Worm (Caenorhabditis elegans) whole organism, early embryonic: Measurements from ENCODE around the gene nlp-76.

Experiments used
- F13C5.2 ChIP-seq: sonication (generic microtip); optimal IDR thresholded peaks from 2 replicates; lab custom pipeline; 2017; ENCODE audit warnings: mild to moderate bottlenecking, missing genetic modification characterization, inconsistent platforms, missing compliant biosample characterization
- ama-1 ChIP-seq: fragments of 150-350 bp; optimal IDR thresholded peaks from 2 replicates; lab custom pipeline; 2014
- ceh-13 ChIP-seq: fragments of 200-800 bp; sonication (Bioruptor generic); optimal IDR thresholded peaks from 2 replicates; lab custom pipeline; 2018; ENCODE audit warnings: mild to moderate bottlenecking, missing genetic modification characterization, missing compliant biosample characterization
- ceh-36 ChIP-seq: sonication (generic microtip); optimal IDR thresholded peaks from 2 replicates; lab custom pipeline; 2016; ENCODE audit warnings: missing genetic modification characterization, inconsistent platforms, missing compliant biosample characterization
- ets-7 ChIP-seq: sonication (generic microtip); optimal IDR thresholded peaks from 2 replicates; lab custom pipeline; 2016; ENCODE audit warnings: missing genotype, missing genetic modification characterization, missing compliant biosample characterization
- hmbx-1 ChIP-seq: sonication (generic microtip); optimal IDR thresholded peaks from 2 replicates; lab custom pipeline; 2016; ENCODE audit warnings: mild to moderate bottlenecking, missing genetic modification characterization, missing compliant biosample characterization
- hmg-4 ChIP-seq: fragments of 200-800 bp; sonication (Bioruptor generic); optimal IDR thresholded peaks from 2 replicates; lab custom pipeline; 2018; ENCODE audit warnings: mild to moderate bottlenecking, missing genetic modification characterization, missing compliant biosample characterization
- hnd-1 ChIP-seq: sonication (generic microtip); optimal IDR thresholded peaks from 2 replicates; lab custom pipeline; 2016; ENCODE audit warnings: missing genetic modification characterization, missing compliant biosample characterization
- scrt-1 ChIP-seq: fragments of 200-800 bp; sonication (Bioruptor generic); IDR thresholded peaks from 2 replicates; pipeline ENCODE4 v1.3.6; 2022; ENCODE audit warnings: missing genetic modification characterization, missing compliant biosample characterization
- sea-1 ChIP-seq: fragments of 200-800 bp; sonication (Bioruptor generic); conservative IDR thresholded peaks from 2 replicates; pipeline ENCODE4 v1.3.6; 2022; ENCODE audit warnings: missing genetic modification characterization, missing compliant biosample characterization
- tbx-11 ChIP-seq: fragments of 200-800 bp; sonication (Bioruptor generic); IDR thresholded peaks from 2 replicates; pipeline ENCODE4 v1.3.6; 2022; ENCODE audit warnings: missing genetic modification characterization, missing compliant biosample characterization
- tbx-37 ChIP-seq: fragments of 200-800 bp; sonication (Bioruptor generic); conservative IDR thresholded peaks from 2 replicates; pipeline ENCODE4 v1.3.6; 2022; ENCODE audit warnings: missing genetic modification reagents, missing genetic modification characterization, missing compliant biosample characterization

DNA sequence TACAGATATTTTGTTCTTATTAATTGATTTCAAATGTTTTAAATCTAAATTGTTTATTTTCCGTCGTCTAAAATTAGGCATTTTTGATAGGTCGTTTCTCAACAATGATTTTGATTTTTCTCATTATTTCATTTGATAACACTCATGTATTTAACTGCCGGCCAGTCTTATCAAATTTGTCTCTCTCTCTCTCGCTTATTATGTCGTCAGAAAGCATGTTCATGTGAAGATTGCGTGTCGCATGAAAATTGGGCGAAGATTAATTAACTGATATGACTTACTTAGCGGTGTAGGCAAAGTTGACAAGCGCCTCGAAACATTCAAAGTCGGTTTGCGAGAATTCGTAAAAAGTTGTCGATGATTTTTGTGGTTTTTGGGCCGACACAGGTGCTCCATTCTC is 35.9 kb downstream of the nlp-76 start:
- TF ChIP-seq hmbx-1 (tag; lab: Kevin White, UChicago) (no peak), ama-1 (lab: Kevin White, UChicago) (no peak), tbx-37 (GFP tag; lab: Robert Waterston, UW) (no peak), sea-1 (GFP tag; lab: Robert Waterston, UW) (no peak), ets-7 (tag; lab: Kevin White, UChicago) (no peak), ceh-36 (no peak), ceh-13 (GFP tag; lab: Kevin White, UChicago) (no peak), hmg-4 (GFP tag; lab: Kevin White, UChicago) (no peak), hnd-1 (no peak), F13C5.2 (tag; lab: Kevin White, UChicago) (no peak), tbx-11 (GFP tag; lab: Robert Waterston, UW) (no peak), scrt-1 (GFP tag; lab: Robert Waterston, UW) (no peak)
